Fruit fly (Drosophila melanogaster) whole organism, embryonic: ENCODE data around the gene spidey.

Experiments
- Adf1 ChIP-seq: fragments of 200-800 bp; sonication (Bioruptor generic); IDR thresholded peaks from 2 replicates; pipeline ENCODE4 v1.3.6; 2022; ENCODE audit warnings: missing biosample characterization, missing genetic modification characterization
- B-H2 ChIP-seq: fragments of 200-800 bp; sonication (Bioruptor generic); optimal IDR thresholded peaks from 2 replicates; lab custom pipeline; 2018; ENCODE audit warnings: missing biosample characterization, mild to moderate bottlenecking, missing genetic modification characterization
- CG13287 ChIP-seq: fragments of 200-800 bp; sonication (Bioruptor generic); IDR thresholded peaks from 2 replicates; pipeline ENCODE4 v1.3.6; 2022; ENCODE audit warnings: missing biosample characterization, missing genetic modification characterization; ENCODE audit not compliant: partially characterized antibody
- CG13624 ChIP-seq: fragments of 200-800 bp; sonication (Bioruptor generic); optimal IDR thresholded peaks from 2 replicates; lab custom pipeline; 2016; ENCODE audit warnings: missing biosample characterization, missing genetic modification characterization
- CG14050 ChIP-seq: fragments of 200-800 bp; sonication (Bioruptor generic); IDR thresholded peaks from 3 replicates; pipeline ENCODE4 v1.3.6; 2022; ENCODE audit warnings: missing biosample characterization, missing genetic modification characterization
- CG15514 ChIP-seq: fragments of 200-800 bp; sonication (Bioruptor generic); optimal IDR thresholded peaks from 3 replicates; lab custom pipeline; 2017; ENCODE audit warnings: missing biosample characterization, missing genetic modification characterization, mild to moderate bottlenecking, moderate library complexity, missing genetic modification reagents
- CG2678 ChIP-seq: fragments of 200-800 bp; sonication (Bioruptor generic); optimal IDR thresholded peaks from 3 replicates; lab custom pipeline; 2019; ENCODE audit warnings: missing biosample characterization, mild to moderate bottlenecking, missing genetic modification characterization, moderate library complexity
- CG3995 ChIP-seq: fragments of 200-800 bp; sonication (Bioruptor generic); optimal IDR thresholded peaks from 3 replicates; lab custom pipeline; 2016; ENCODE audit warnings: missing biosample characterization, missing genetic modification characterization
- CG4404 ChIP-seq: fragments of 200-800 bp; sonication (Bioruptor generic); IDR thresholded peaks from 2 replicates; pipeline ENCODE4 v1.3.6; 2022; ENCODE audit warnings: missing biosample characterization, missing genetic modification characterization
- CG6813 ChIP-seq: fragments of 200-800 bp; sonication (Bioruptor generic); optimal IDR thresholded peaks from 2 replicates; lab custom pipeline; 2017; ENCODE audit warnings: missing biosample characterization, missing genetic modification characterization, mild to moderate bottlenecking, moderate library complexity, missing genetic modification reagents
- CG7271 ChIP-seq: fragments of 200-800 bp; sonication (Bioruptor generic); optimal IDR thresholded peaks from 2 replicates; lab custom pipeline; 2018; ENCODE audit warnings: missing biosample characterization, mild to moderate bottlenecking, missing genetic modification characterization, moderate library complexity
- CG9932 ChIP-seq: fragments of 200-800 bp; sonication (Bioruptor generic); IDR thresholded peaks from 2 replicates; pipeline ENCODE4 v1.3.6; 2022; ENCODE audit warnings: missing biosample characterization, missing genetic modification characterization
- D ChIP-seq, 2 experiments: fragments of 200-800 bp in 1 of 2; fragments of >200 bp in 1 of 2; sonication (Bioruptor generic) in 1 of 2; optimal IDR thresholded peaks; 2 replicates in 1 of 2; 3 replicates in 1 of 2; lab custom pipeline; 2017; ENCODE audit warnings: mild to moderate bottlenecking in 1 of 2, missing biosample characterization in 1 of 2, missing genetic modification characterization in 1 of 2, missing genetic modification reagents in 1 of 2
- Ets65A ChIP-seq: fragments of 200-800 bp; sonication (Bioruptor generic); peaks from one replicate; lab custom pipeline; 2016; ENCODE audit warnings: missing biosample characterization, missing genetic modification characterization
- Ravus ChIP-seq: fragments of 200-800 bp; sonication (Bioruptor generic); IDR thresholded peaks from 2 replicates; pipeline ENCODE4 v1.3.6; 2022; ENCODE audit warnings: missing biosample characterization, missing genetic modification characterization
- Rfx ChIP-seq: fragments of 200-800 bp; sonication (Bioruptor generic); IDR thresholded peaks from 2 replicates; pipeline ENCODE4 v1.3.6; 2022; ENCODE audit warnings: missing biosample characterization, missing genetic modification characterization
- Vsx1 ChIP-seq: fragments of 200-800 bp; sonication (Bioruptor generic); optimal IDR thresholded peaks from 2 replicates; lab custom pipeline; 2017; ENCODE audit warnings: missing biosample characterization, mild to moderate bottlenecking, missing genetic modification characterization, missing genetic modification reagents
- Xbp1 ChIP-seq: fragments of 200-800 bp; sonication (Bioruptor generic); optimal IDR thresholded peaks from 3 replicates; lab custom pipeline; 2016; ENCODE audit warnings: missing biosample characterization, mild to moderate bottlenecking, missing genetic modification characterization
- abd-A ChIP-seq: fragments of 200-800 bp; sonication (Bioruptor generic); optimal IDR thresholded peaks from 3 replicates; lab custom pipeline; 2019; ENCODE audit warnings: missing biosample characterization, mild to moderate bottlenecking, missing genetic modification characterization, moderate library complexity
- bab2 ChIP-seq: fragments of 200-800 bp; sonication (Bioruptor generic); optimal IDR thresholded peaks from 2 replicates; lab custom pipeline; 2016; ENCODE audit warnings: missing biosample characterization, missing genetic modification characterization
- chm ChIP-seq: fragments of 200-800 bp; sonication (Bioruptor generic); IDR thresholded peaks from 2 replicates; pipeline ENCODE4 v1.3.6; 2022; ENCODE audit warnings: missing biosample characterization, missing genetic modification characterization
- ci ChIP-seq: fragments of 200-800 bp; sonication (Bioruptor generic); IDR thresholded peaks from 3 replicates; pipeline ENCODE4 v1.3.6; 2022; ENCODE audit warnings: missing biosample characterization, missing genetic modification characterization
- crc ChIP-seq: fragments of 200-800 bp; sonication (Bioruptor generic); optimal IDR thresholded peaks from 2 replicates; lab custom pipeline; 2016; ENCODE audit warnings: missing biosample characterization, missing genetic modification characterization
- crp ChIP-seq, 2 experiments: fragments of 200-800 bp; sonication (Bioruptor generic); optimal IDR thresholded peaks; 2 replicates in 1 of 2; 3 replicates in 1 of 2; lab custom pipeline; 2017; ENCODE audit warnings: missing biosample characterization in 2 of 2, missing genetic modification characterization in 2 of 2, mild to moderate bottlenecking in 1 of 2, moderate library complexity in 1 of 2
- ftz-f1 ChIP-seq: fragments of 200-800 bp; sonication (Bioruptor generic); optimal IDR thresholded peaks from 2 replicates; lab custom pipeline; 2016; ENCODE audit warnings: missing biosample characterization, missing genetic modification characterization
- gfzf ChIP-seq: fragments of 200-800 bp; sonication (Bioruptor generic); optimal IDR thresholded peaks from 2 replicates; lab custom pipeline; 2016; ENCODE audit warnings: missing biosample characterization, mild to moderate bottlenecking, missing genetic modification characterization, moderate library complexity
- hkb ChIP-seq, 2 experiments: fragments of 200-800 bp in 1 of 2; fragments of >200 bp in 1 of 2; sonication (Bioruptor generic) in 1 of 2; IDR thresholded peaks in 1 of 2; optimal IDR thresholded peaks in 1 of 2; 2 replicates each; pipeline versions ENCODE4 v1.3.6 to Lab custom; 2017 to 2022; ENCODE audit warnings: missing biosample characterization in 1 of 2, missing genetic modification characterization in 1 of 2
- maf-S ChIP-seq: fragments of 200-800 bp; sonication (Bioruptor generic); optimal IDR thresholded peaks from 2 replicates; lab custom pipeline; 2016; ENCODE audit warnings: missing biosample characterization, missing genetic modification characterization
- nerfin-1 ChIP-seq: fragments of 200-800 bp; sonication (Bioruptor generic); optimal IDR thresholded peaks from 3 replicates; lab custom pipeline; 2019; ENCODE audit warnings: missing biosample characterization, mild to moderate bottlenecking, missing genetic modification characterization, moderate library complexity
- pan ChIP-seq, 4 experiments: fragments of >200 bp in 3 of 4; fragments of 200-800 bp in 1 of 4; sonication (Bioruptor generic) in 1 of 4; optimal IDR thresholded peaks in 3 of 4; IDR thresholded peaks in 1 of 4; 2 replicates each; pipeline versions ENCODE4 v1.3.6 to Lab custom; 2017 to 2022; ENCODE audit warnings: missing biosample characterization in 2 of 4, missing genetic modification characterization in 2 of 4, mixed read lengths in 1 of 4
- pb ChIP-seq: fragments of 200-800 bp; sonication (Bioruptor generic); optimal IDR thresholded peaks from 3 replicates; lab custom pipeline; 2016; ENCODE audit warnings: missing biosample characterization, missing genetic modification characterization
- pzg ChIP-seq: fragments of 200-800 bp; sonication (Bioruptor generic); optimal IDR thresholded peaks from 3 replicates; lab custom pipeline; 2018; ENCODE audit warnings: missing biosample characterization, mild to moderate bottlenecking, missing genetic modification characterization, moderate library complexity
- twi ChIP-seq: fragments of 200-800 bp; optimal IDR thresholded peaks from 2 replicates; lab custom pipeline; 2019; ENCODE audit warnings: missing biosample characterization, mild to moderate bottlenecking, missing genetic modification characterization, moderate library complexity
- zen ChIP-seq: fragments of 200-800 bp; sonication (Bioruptor generic); optimal IDR thresholded peaks from 3 replicates; lab custom pipeline; 2018; ENCODE audit warnings: missing biosample characterization, mild to moderate bottlenecking, missing genetic modification characterization, moderate library complexity
- zfh1 ChIP-seq: fragments of 200-800 bp; sonication (Bioruptor generic); IDR thresholded peaks from 3 replicates; pipeline ENCODE4 v1.3.6; 2022; ENCODE audit warnings: missing biosample characterization, missing genetic modification characterization

spidey gene

dm6 chrX:7878736-7879135, 30.0 kb upstream of the spidey start, which contains the start of gene Ir7d:
Gene Ir7d (minus strand): TSS chrX:7878836.
- no peak for TF ChIP-seq Xbp1 (GFP tag; lab: Kevin White, UChicago)
- no peak for TF ChIP-seq twi (tag; lab: Kevin White, UChicago)
- no peak for TF ChIP-seq CG4404 (GFP tag; lab: Robert Waterston, UW)
- no peak for TF ChIP-seq hkb (optimal IDR thresholded peaks at IDR 0.05; lab: Kevin White, UChicago)
- no peak for TF ChIP-seq hkb (GFP tag; IDR thresholded peaks at IDR 0.05; lab: Robert Waterston, UW)
- TF ChIP-seq nerfin-1 = no peak
- TF ChIP-seq pb (GFP tag; lab: Kevin White, UChicago) = no peak
- TF ChIP-seq CG6813 (GFP tag; lab: Kevin White, UChicago) = no peak
- no peak for TF ChIP-seq D (optimal IDR thresholded peaks at IDR 0.05; lab: Kevin White, UChicago)
- TF ChIP-seq D (GFP tag; optimal IDR thresholded peaks at IDR 0.05; lab: Kevin White, UChicago) = no peak
- no peak for TF ChIP-seq bab2 (GFP tag; lab: Kevin White, UChicago)
- no peak for TF ChIP-seq Adf1 (GFP tag; lab: Robert Waterston, UW)
- no peak for TF ChIP-seq CG9932 (GFP tag; lab: Robert Waterston, UW)
- TF ChIP-seq CG7271 (tag; lab: Kevin White, UChicago) = no peak
- no peak for TF ChIP-seq gfzf
- TF ChIP-seq pzg = no peak
- TF ChIP-seq Vsx1 (GFP tag; lab: Kevin White, UChicago) = no peak
- TF ChIP-seq Ravus (GFP tag; lab: Robert Waterston, UW) = no peak
- TF ChIP-seq zen = no peak

dm6 chrX:7881579-7881978, 27.2 kb upstream of the spidey start, which contains the start of gene Ir7e:
Gene Ir7e (minus strand): TSS chrX:7881679.
- TF ChIP-seq ci (GFP tag; lab: Robert Waterston, UW) (no peak), pan (optimal IDR thresholded peaks at IDR 0.05; lab: Kevin White, UChicago) (no peak), pan (GFP tag; optimal IDR thresholded peaks at IDR 0.05 in 1 of 2, IDR thresholded peaks at IDR 0.05 in 1 of 2) (no peak), CG3995 (GFP tag; lab: Kevin White, UChicago) (no peak), crc (no peak), zfh1 (GFP tag; lab: Robert Waterston, UW) (no peak), CG2678 (tag; lab: Kevin White, UChicago) (no peak), abd-A (tag; lab: Kevin White, UChicago) (no peak), CG15514 (GFP tag; lab: Kevin White, UChicago) (no peak), maf-S (GFP tag; lab: Kevin White, UChicago) (no peak), CG13624 (GFP tag; lab: Kevin White, UChicago) (no peak), Ets65A (no peak), ftz-f1 (GFP tag; lab: Kevin White, UChicago) (no peak), Rfx (GFP tag; lab: Robert Waterston, UW) (no peak)
- TF ChIP-seq, all 482 proteins: peak for 0

dm6 chrX:7883926-7884325, 24.8 kb upstream of the spidey start, which contains the start of gene Ir7f:
Gene Ir7f (minus strand): TSS chrX:7884026.
- TF ChIP-seq B-H2 (GFP tag; lab: Kevin White, UChicago) = no peak
- no peak for TF ChIP-seq chm (GFP tag; lab: Robert Waterston, UW)
- TF ChIP-seq CG13287 (GFP tag; lab: Robert Waterston, UW) = no peak
- no peak for TF ChIP-seq crp (GFP tag; optimal IDR thresholded peaks at IDR 0.05; lab: Kevin White, UChicago)
- TF ChIP-seq CG14050 (GFP tag; lab: Robert Waterston, UW) = no peak
